Fruit fly (Drosophila melanogaster): ENCODE measurements around the gene CG42395.

Gene CG42395

dm6 chrX:9579918-9580521, 4.0 kb upstream of the CG42395 start, which contains the start of gene LPCAT (continued):
- TF ChIP-seq Sox14 (GFP tag; optimal IDR thresholded peaks at IDR 0.05) (peak; percentile 26), Eip75B (GFP tag; optimal IDR thresholded peaks at IDR 0.05) (peak; percentile 50), Ets21C (GFP tag; optimal IDR thresholded peaks at IDR 0.05) (peak; percentile 41), dac (GFP tag; optimal IDR thresholded peaks at IDR 0.05) (no peak), net (GFP tag; optimal IDR thresholded peaks at IDR 0.05) (no peak), acj6 (GFP tag; optimal IDR thresholded peaks at IDR 0.05) (peak; percentile 14), CG4318 (GFP tag; optimal IDR thresholded peaks at IDR 0.05) (no peak), fkh (GFP tag; optimal IDR thresholded peaks at IDR 0.05) (no peak), CG6163 (GFP tag; IDR thresholded peaks at IDR 0.05) (peak; percentile 70)

dm6 chrX:9578696-9579509, 2.9 kb upstream of the CG42395 start:
- TF ChIP-seq CG6808 (GFP tag; optimal IDR thresholded peaks at IDR 0.05) (peak; percentile 98), Sox15 (GFP tag; optimal IDR thresholded peaks at IDR 0.05) (peak; percentile 99), CG34406 (GFP tag; optimal IDR thresholded peaks at IDR 0.05) (peak; percentile 99), Eip75B (GFP tag; optimal IDR thresholded peaks at IDR 0.05) (peak; percentile 99), CG6276 (GFP tag; optimal IDR thresholded peaks at IDR 0.05) (peak; percentile 98), lz (GFP tag; optimal IDR thresholded peaks at IDR 0.05) (peak; percentile 100), Ets96B (tag; optimal IDR thresholded peaks at IDR 0.05) (peak; percentile 98), achi (GFP tag; optimal IDR thresholded peaks at IDR 0.05) (peak; percentile 98), cyc (GFP tag; optimal IDR thresholded peaks at IDR 0.05) (peak; percentile 100), CG11902 (GFP tag; optimal IDR thresholded peaks at IDR 0.05) (peak; percentile 99), CG6854 (GFP tag; optimal IDR thresholded peaks at IDR 0.05) (peak; percentile 99), CG3919 (GFP tag; optimal IDR thresholded peaks at IDR 0.05) (peak; percentile 99), Smox (GFP tag; optimal IDR thresholded peaks at IDR 0.05) (peak; percentile 99), eg (GFP tag; IDR thresholded peaks at IDR 0.05) (peak; percentile 99), svp (GFP tag) (peak; percentile 100), Blimp-1 (GFP tag; optimal IDR thresholded peaks at IDR 0.05) (peak; percentile 98), fkh (GFP tag; optimal IDR thresholded peaks at IDR 0.05) (peak; percentile 76), Lpt (GFP tag; optimal IDR thresholded peaks at IDR 0.05) (peak; percentile 99), CG11294 (GFP tag; IDR thresholded peaks at IDR 0.05) (peak; percentile 97), pdm3 (GFP tag; optimal IDR thresholded peaks at IDR 0.05) (peak; percentile 100), salr (GFP tag; optimal IDR thresholded peaks at IDR 0.05) (peak; percentile 98 to 99), Eip93F (GFP tag; optimal IDR thresholded peaks at IDR 0.05) (peak; percentile 99), vri (GFP tag; optimal IDR thresholded peaks at IDR 0.05) (peak; percentile 99), Sox102F (GFP tag; optimal IDR thresholded peaks at IDR 0.05) (peak; percentile 100), spab (GFP tag; optimal IDR thresholded peaks at IDR 0.05) (peak; percentile 98), Eip78C (GFP tag) (peak; percentile 100), CG11762 (GFP tag; optimal IDR thresholded peaks at IDR 0.05; ENCODE audit: insufficient read depth) (peak; percentile 98), topi (GFP tag; optimal IDR thresholded peaks at IDR 0.05) (peak; percentile 100), CG8119 (GFP tag; IDR thresholded peaks at IDR 0.05) (peak; percentile 98), Hr4 (GFP tag; optimal IDR thresholded peaks at IDR 0.05) (peak; percentile 97), fd85E (GFP tag; optimal IDR thresholded peaks at IDR 0.05) (peak; percentile 96), CG32006 (GFP tag; optimal IDR thresholded peaks at IDR 0.05) (peak; percentile 99), OdsH (GFP tag; optimal IDR thresholded peaks at IDR 0.05) (peak; percentile 99), CG6163 (GFP tag; IDR thresholded peaks at IDR 0.05) (peak; percentile 99), CG6792 (GFP tag; optimal IDR thresholded peaks at IDR 0.05) (peak; percentile 99), CG10631 (GFP tag; optimal IDR thresholded peaks at IDR 0.05) (peak; percentile 99), ss (GFP tag; optimal IDR thresholded peaks at IDR 0.05) (peak; percentile 98), Sox14 (GFP tag; optimal IDR thresholded peaks at IDR 0.05) (peak; percentile 100), CG8632 (GFP tag; optimal IDR thresholded peaks at IDR 0.05) (peak; percentile 99), CG16779 (tag; optimal IDR thresholded peaks at IDR 0.05) (peak; percentile 97), CG10669 (GFP tag; optimal IDR thresholded peaks at IDR 0.05) (peak; percentile 99), dsx (GFP tag; optimal IDR thresholded peaks at IDR 0.05; ENCODE audit: poor library complexity, severe bottlenecking) (peak; percentile 97)
